Worm (Caenorhabditis elegans): ENCODE data around the gene btb-12.

- TF ChIP-seq dao-5 (tag; optimal IDR thresholded peaks at IDR 0.05) (no peak), him-1 (tag; optimal IDR thresholded peaks at IDR 0.05) (no peak)
Measured at ce11 chrII:1618948-1619347, 36.1 kb upstream of the btb-12 start, which contains the start of gene fbxa-166.
